Worm (Caenorhabditis elegans): Measurements from ENCODE around the gene C17G10.6.

The C17G10.6 gene

ce11 chrII:5591558-5591957 is 11.5 kb downstream of the C17G10.6 start:
- TF ChIP-seq F13C5.2 (tag; optimal IDR thresholded peaks at IDR 0.05): no peak
- no peak for TF ChIP-seq B0310.2 (tag; optimal IDR thresholded peaks at IDR 0.05)
- no peak for TF ChIP-seq sea-1 (GFP tag; conservative IDR thresholded peaks at IDR 0.05)
- no peak for TF ChIP-seq scrt-1 (GFP tag; IDR thresholded peaks at IDR 0.05)
- TF ChIP-seq hmbx-1 (tag; optimal IDR thresholded peaks at IDR 0.05): no peak
- no peak for TF ChIP-seq hnd-1 (tag; optimal IDR thresholded peaks at IDR 0.05)
- no peak for TF ChIP-seq tbx-37 (GFP tag; conservative IDR thresholded peaks at IDR 0.05)
- no peak for TF ChIP-seq tbx-11 (GFP tag; IDR thresholded peaks at IDR 0.05)
- no peak for TF ChIP-seq hmg-4 (GFP tag; optimal IDR thresholded peaks at IDR 0.05)
- TF ChIP-seq ceh-36 (tag; optimal IDR thresholded peaks at IDR 0.05): no peak
- TF ChIP-seq ama-1 (optimal IDR thresholded peaks at IDR 0.05): no peak

- TF ChIP-seq scrt-1 (GFP tag; IDR thresholded peaks at IDR 0.05): no peak
- no peak for TF ChIP-seq flt-1 (GFP tag; IDR thresholded peaks at IDR 0.05)
- TF ChIP-seq ceh-13 (GFP tag; optimal IDR thresholded peaks at IDR 0.05): no peak
These were observed 13.4 kb downstream of the C17G10.6 start, which contains the start of gene C17G10.13 for ce11 chrII:5589690-5590089. C17G10.13 (minus strand) TSS chrII:5589790.

ce11 chrII:5587794-5588193 is 15.3 kb downstream of the C17G10.6 start:
- TF ChIP-seq hnd-1 (tag; optimal IDR thresholded peaks at IDR 0.05) (no peak), hmbx-1 (tag; optimal IDR thresholded peaks at IDR 0.05) (no peak), sea-1 (GFP tag; conservative IDR thresholded peaks at IDR 0.05) (no peak), B0310.2 (tag; optimal IDR thresholded peaks at IDR 0.05) (no peak), ets-7 (tag; optimal IDR thresholded peaks at IDR 0.05) (no peak), ama-1 (optimal IDR thresholded peaks at IDR 0.05) (no peak), tra-4 (tag; optimal IDR thresholded peaks at IDR 0.05) (no peak), hmg-4 (GFP tag; optimal IDR thresholded peaks at IDR 0.05) (no peak), scrt-1 (GFP tag; IDR thresholded peaks at IDR 0.05) (no peak), tbx-11 (GFP tag; IDR thresholded peaks at IDR 0.05) (no peak), tbx-37 (GFP tag; conservative IDR thresholded peaks at IDR 0.05) (no peak), F13C5.2 (tag; optimal IDR thresholded peaks at IDR 0.05) (no peak), flt-1 (GFP tag; IDR thresholded peaks at IDR 0.05) (no peak), aly-1 (tag; optimal IDR thresholded peaks at IDR 0.05) (no peak), ceh-36 (tag; optimal IDR thresholded peaks at IDR 0.05) (no peak), pes-1 (GFP tag; IDR thresholded peaks at IDR 0.05) (no peak), ceh-13 (GFP tag; optimal IDR thresholded peaks at IDR 0.05) (no peak)

- TF ChIP-seq sea-1 (GFP tag; conservative IDR thresholded peaks at IDR 0.05) (no peak), tra-4 (tag; optimal IDR thresholded peaks at IDR 0.05) (no peak), ceh-13 (GFP tag; optimal IDR thresholded peaks at IDR 0.05) (no peak), hmg-4 (GFP tag; optimal IDR thresholded peaks at IDR 0.05) (no peak), aly-1 (tag; optimal IDR thresholded peaks at IDR 0.05) (no peak), F13C5.2 (tag; optimal IDR thresholded peaks at IDR 0.05) (no peak), ceh-36 (tag; optimal IDR thresholded peaks at IDR 0.05) (no peak), scrt-1 (GFP tag; IDR thresholded peaks at IDR 0.05) (no peak), ama-1 (optimal IDR thresholded peaks at IDR 0.05) (no peak), tbx-37 (GFP tag; conservative IDR thresholded peaks at IDR 0.05) (no peak), hmbx-1 (tag; optimal IDR thresholded peaks at IDR 0.05) (no peak), ets-7 (tag; optimal IDR thresholded peaks at IDR 0.05) (no peak), pes-1 (GFP tag; IDR thresholded peaks at IDR 0.05) (no peak), B0310.2 (tag; optimal IDR thresholded peaks at IDR 0.05) (no peak), hnd-1 (tag; optimal IDR thresholded peaks at IDR 0.05) (no peak), tbx-11 (GFP tag; IDR thresholded peaks at IDR 0.05) (no peak), flt-1 (GFP tag; IDR thresholded peaks at IDR 0.05) (no peak)
These were observed 17.3 kb downstream of the C17G10.6 start, which contains the start of gene lys-8 for ce11 chrII:5585788-5586187. lys-8 (plus strand) TSS chrII:5586178.

ce11 chrII:5582309-5582708 is 20.8 kb downstream of the C17G10.6 start, which contains the start of gene T25E4.2:
T25E4.2 (minus strand) TSS chrII:5582409.
- TF ChIP-seq hmg-4 (GFP tag; optimal IDR thresholded peaks at IDR 0.05) (no peak), ama-1 (optimal IDR thresholded peaks at IDR 0.05) (no peak), hnd-1 (tag; optimal IDR thresholded peaks at IDR 0.05) (no peak), tbx-11 (GFP tag; IDR thresholded peaks at IDR 0.05) (no peak), sea-1 (GFP tag; conservative IDR thresholded peaks at IDR 0.05) (no peak), flt-1 (GFP tag; IDR thresholded peaks at IDR 0.05) (no peak), ceh-36 (tag; optimal IDR thresholded peaks at IDR 0.05) (no peak), aly-1 (tag; optimal IDR thresholded peaks at IDR 0.05) (no peak), tra-4 (tag; optimal IDR thresholded peaks at IDR 0.05) (no peak), pes-1 (GFP tag; IDR thresholded peaks at IDR 0.05) (no peak), ets-7 (tag; optimal IDR thresholded peaks at IDR 0.05) (no peak), hmbx-1 (tag; optimal IDR thresholded peaks at IDR 0.05) (no peak), ceh-13 (GFP tag; optimal IDR thresholded peaks at IDR 0.05) (no peak), scrt-1 (GFP tag; IDR thresholded peaks at IDR 0.05) (no peak), tbx-37 (GFP tag; conservative IDR thresholded peaks at IDR 0.05) (no peak), B0310.2 (tag; optimal IDR thresholded peaks at IDR 0.05) (no peak), F13C5.2 (tag; optimal IDR thresholded peaks at IDR 0.05) (no peak)

ce11 chrII:5579236-5579635 is 23.9 kb downstream of the C17G10.6 start:
- TF ChIP-seq ceh-13 (GFP tag; optimal IDR thresholded peaks at IDR 0.05) (no peak), ama-1 (optimal IDR thresholded peaks at IDR 0.05) (no peak), B0310.2 (tag; optimal IDR thresholded peaks at IDR 0.05) (no peak), ets-7 (tag; optimal IDR thresholded peaks at IDR 0.05) (no peak), ceh-36 (tag; optimal IDR thresholded peaks at IDR 0.05) (no peak), scrt-1 (GFP tag; IDR thresholded peaks at IDR 0.05) (no peak), pes-1 (GFP tag; IDR thresholded peaks at IDR 0.05) (no peak), tbx-37 (GFP tag; conservative IDR thresholded peaks at IDR 0.05) (no peak), tra-4 (tag; optimal IDR thresholded peaks at IDR 0.05) (no peak), aly-1 (tag; optimal IDR thresholded peaks at IDR 0.05) (no peak), sea-1 (GFP tag; conservative IDR thresholded peaks at IDR 0.05) (no peak), F13C5.2 (tag; optimal IDR thresholded peaks at IDR 0.05) (no peak), hnd-1 (tag; optimal IDR thresholded peaks at IDR 0.05) (no peak), hmg-4 (GFP tag; optimal IDR thresholded peaks at IDR 0.05) (no peak), tbx-11 (GFP tag; IDR thresholded peaks at IDR 0.05) (no peak), hmbx-1 (tag; optimal IDR thresholded peaks at IDR 0.05) (no peak), flt-1 (GFP tag; IDR thresholded peaks at IDR 0.05) (no peak)

ce11 chrII:5578714-5579113 is 24.4 kb downstream of the C17G10.6 start:
- no peak for TF ChIP-seq tbx-11 (GFP tag; IDR thresholded peaks at IDR 0.05)
- no peak for TF ChIP-seq F13C5.2 (tag; optimal IDR thresholded peaks at IDR 0.05)
- no peak for TF ChIP-seq aly-1 (tag; optimal IDR thresholded peaks at IDR 0.05)
